Fruit fly (Drosophila melanogaster): ENCODE results near the gene Ip259.
A peak's percentile ranks its signal among the peaks of the same experiment; 100 is the strongest.

The Ip259 gene

DNA sequence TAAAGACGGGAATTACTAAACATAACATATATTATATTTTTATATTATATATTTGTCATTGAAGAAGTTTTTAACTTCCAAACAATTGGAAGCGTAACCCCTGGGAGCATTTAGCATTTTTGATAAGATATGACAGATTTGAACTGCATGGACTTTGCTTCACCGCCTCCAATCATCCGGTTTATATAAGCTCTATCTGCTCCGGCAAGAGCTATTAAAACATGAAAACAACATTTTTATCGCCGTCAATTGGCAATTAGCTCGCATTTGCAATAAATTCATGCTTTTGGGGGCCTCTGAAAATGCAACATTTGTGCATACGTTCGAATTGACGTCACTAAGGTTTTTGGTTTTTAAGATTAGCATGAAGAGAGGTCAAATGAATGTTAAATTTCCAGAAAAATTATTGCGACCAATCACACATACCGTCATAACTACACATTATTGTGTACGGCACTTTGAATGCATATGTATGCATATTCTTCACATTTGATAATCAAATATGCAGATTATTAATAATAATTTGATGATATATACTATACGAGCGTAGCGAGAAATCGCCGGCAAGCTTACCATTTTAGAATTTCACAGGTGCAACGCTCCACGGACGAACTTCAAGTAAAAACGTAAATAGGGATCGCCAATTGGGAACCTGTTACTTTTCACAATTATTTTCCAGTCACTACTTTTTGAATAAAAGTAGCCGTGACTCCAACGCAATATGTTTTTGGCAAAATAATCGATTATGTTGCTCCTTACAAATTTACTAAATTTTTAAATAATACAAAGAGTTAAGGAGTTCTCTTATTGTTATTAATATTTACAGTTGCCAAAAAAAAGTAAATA is 12.3 kb upstream of the Ip259 start, which contains the start of gene Mdh1 (continued):
- peak; percentile 25 for TF ChIP-seq phol (tag; optimal IDR thresholded peaks at IDR 0.05)
- no peak for TF ChIP-seq HLH4C (GFP tag; IDR thresholded peaks at IDR 0.05; ENCODE audit: partially characterized antibody)
- peak; percentile 75 for TF ChIP-seq sens (GFP tag)
- TF ChIP-seq CG12391 (tag; optimal IDR thresholded peaks at IDR 0.05): peak; percentile 40
- no peak for TF ChIP-seq Hr39 (optimal IDR thresholded peaks at IDR 0.05)
- peak in 1 of 2 experiments; percentile 88 for TF ChIP-seq Pdp1 (GFP tag; optimal IDR thresholded peaks at IDR 0.05)
- no peak for TF ChIP-seq bigmax (GFP tag; optimal IDR thresholded peaks at IDR 0.05)
- TF ChIP-seq CG10267 (tag; optimal IDR thresholded peaks at IDR 0.05): no peak
- no peak for TF ChIP-seq CG3726 (GFP tag; IDR thresholded peaks at IDR 0.05)
- 0 out of 3 replicates have a peak, but pooled peaks have one; percentile 27 for TF ChIP-seq Opbp (GFP tag; IDR thresholded peaks at IDR 0.05; ENCODE audit: partially characterized antibody)
- TF ChIP-seq Dbx (GFP tag; IDR thresholded peaks at IDR 0.05): no peak
- TF ChIP-seq CG31441 (GFP tag; IDR thresholded peaks at IDR 0.05): peak; percentile 97
- peak; percentile 63 for TF ChIP-seq CG9437 (GFP tag; optimal IDR thresholded peaks at IDR 0.05)
- TF ChIP-seq Aef1 (GFP tag; IDR thresholded peaks at IDR 0.05): no peak
- no peak for TF ChIP-seq otp (GFP tag; IDR thresholded peaks at IDR 0.05)
- peak; percentile 19 for TF ChIP-seq exex (tag; optimal IDR thresholded peaks at IDR 0.05)
- TF ChIP-seq MESR4 (GFP tag; optimal IDR thresholded peaks at IDR 0.05): peak; percentile 70
- TF ChIP-seq tap (tag; optimal IDR thresholded peaks at IDR 0.05): no peak
- peak; percentile 11 for TF ChIP-seq stwl (tag; optimal IDR thresholded peaks at IDR 0.05)
- TF ChIP-seq CG17186 (GFP tag; optimal IDR thresholded peaks at IDR 0.05): peak; percentile 35
- no peak for TF ChIP-seq CG32767 (GFP tag; IDR thresholded peaks at IDR 0.05)
- TF ChIP-seq Med (GFP tag): peak; percentile 62
- peak; percentile 52 for TF ChIP-seq nom (GFP tag; optimal IDR thresholded peaks at IDR 0.05)
- no peak for TF ChIP-seq HmgZ (tag; optimal IDR thresholded peaks at IDR 0.05)
- no peak for TF ChIP-seq HmgD (GFP tag; optimal IDR thresholded peaks at IDR 0.05)
- TF ChIP-seq Scr (GFP tag; IDR thresholded peaks at IDR 0.05; ENCODE audit: partially characterized antibody): 0 out of 2 replicates have a peak, but pooled peaks have one; percentile 35
- TF ChIP-seq CG12744 (GFP tag; optimal IDR thresholded peaks at IDR 0.05): no peak
- TF ChIP-seq CG11560 (tag; IDR thresholded peaks at IDR 0.05): peak; percentile 97
- no peak for TF ChIP-seq sr (GFP tag; IDR thresholded peaks at IDR 0.05)
- peak; percentile 29 for TF ChIP-seq Nf-YC (tag; optimal IDR thresholded peaks at IDR 0.05)
- TF ChIP-seq Oli (tag; optimal IDR thresholded peaks at IDR 0.05): no peak
- peak; percentile 1 for TF ChIP-seq Dp (GFP tag; optimal IDR thresholded peaks at IDR 0.05)
- peak; percentile 35 for TF ChIP-seq pzg (GFP tag; optimal IDR thresholded peaks at IDR 0.05)
- TF ChIP-seq slp2 (GFP tag; optimal IDR thresholded peaks at IDR 0.05): no peak
- no peak for TF ChIP-seq sug (tag; optimal IDR thresholded peaks at IDR 0.05)
- TF ChIP-seq bab2 (GFP tag; optimal IDR thresholded peaks at IDR 0.05): no peak
- peak; percentile 99 for TF ChIP-seq CG3995 (GFP tag; optimal IDR thresholded peaks at IDR 0.05)
- TF ChIP-seq eve (GFP tag; optimal IDR thresholded peaks at IDR 0.05): peak in 1 of 2 experiments; percentile 67
- peak; percentile 92 for TF ChIP-seq Elba2 (GFP tag; optimal IDR thresholded peaks at IDR 0.05)

- TF ChIP-seq crc (GFP tag; optimal IDR thresholded peaks at IDR 0.05) (no peak), MESR4 (GFP tag; optimal IDR thresholded peaks at IDR 0.05) (no peak), CG30020 (tag; optimal IDR thresholded peaks at IDR 0.05) (peak; percentile 92), CG42726 (GFP tag; IDR thresholded peaks at IDR 0.05; ENCODE audit: partially characterized antibody) (0 out of 2 replicates have a peak, but pooled peaks have one; percentile 12), Fer2 (tag; optimal IDR thresholded peaks at IDR 0.05) (no peak), Dp (GFP tag; optimal IDR thresholded peaks at IDR 0.05) (peak; percentile 1), CG3163 (GFP tag; optimal IDR thresholded peaks at IDR 0.05) (no peak), E2f1 (GFP tag; IDR thresholded peaks at IDR 0.05) (no peak), CG6175 (GFP tag; IDR thresholded peaks at IDR 0.05) (no peak), CG7987 (GFP tag; optimal IDR thresholded peaks at IDR 0.05) (no peak), CG12391 (tag; optimal IDR thresholded peaks at IDR 0.05) (peak; percentile 33), CG10321 (GFP tag; IDR thresholded peaks at IDR 0.05) (no peak), rib (GFP tag; IDR thresholded peaks at IDR 0.05) (no peak), Atf-2 (GFP tag; optimal IDR thresholded peaks at IDR 0.05) (no peak), CrebB (tag; optimal IDR thresholded peaks at IDR 0.05) (no peak), phol (tag; optimal IDR thresholded peaks at IDR 0.05) (peak; percentile 23)
Measured at dm6 chr2L:10396488-10396824, 11.7 kb upstream of the Ip259 start, which contains the start of gene Cnot4. Cnot4 (plus strand) TSS chr2L:10396716.
